Worm (Caenorhabditis elegans): ENCODE measurements around the gene Y38C1AA.1.

Y38C1AA.1 gene

DNA sequence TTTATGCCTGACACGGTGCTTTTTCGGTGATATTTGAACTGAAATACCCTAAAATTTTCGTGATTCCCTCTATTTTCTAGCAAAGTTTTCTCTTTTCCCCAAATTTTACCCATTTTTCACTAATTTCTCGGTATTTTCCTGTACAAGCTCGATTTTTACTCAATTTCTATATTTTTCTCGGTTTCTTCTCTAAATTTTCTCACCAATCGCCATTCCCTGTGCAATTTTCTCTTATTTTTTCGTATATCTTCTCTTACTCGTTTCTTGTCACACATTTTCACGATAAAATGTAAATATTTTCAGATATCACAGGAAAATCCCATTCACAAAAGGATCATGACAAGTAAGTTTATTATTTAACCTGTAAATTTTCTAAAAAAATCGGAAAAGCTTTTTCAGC lies 13.5 kb upstream of the Y38C1AA.1 start, which contains the start of gene csn-3:
TSS of gene csn-3 (plus strand) at position 301 of the 400 bp plus-strand sequence.
- no peak for TF ChIP-seq unc-62 (GFP tag; optimal IDR thresholded peaks at IDR 0.05)

DNA sequence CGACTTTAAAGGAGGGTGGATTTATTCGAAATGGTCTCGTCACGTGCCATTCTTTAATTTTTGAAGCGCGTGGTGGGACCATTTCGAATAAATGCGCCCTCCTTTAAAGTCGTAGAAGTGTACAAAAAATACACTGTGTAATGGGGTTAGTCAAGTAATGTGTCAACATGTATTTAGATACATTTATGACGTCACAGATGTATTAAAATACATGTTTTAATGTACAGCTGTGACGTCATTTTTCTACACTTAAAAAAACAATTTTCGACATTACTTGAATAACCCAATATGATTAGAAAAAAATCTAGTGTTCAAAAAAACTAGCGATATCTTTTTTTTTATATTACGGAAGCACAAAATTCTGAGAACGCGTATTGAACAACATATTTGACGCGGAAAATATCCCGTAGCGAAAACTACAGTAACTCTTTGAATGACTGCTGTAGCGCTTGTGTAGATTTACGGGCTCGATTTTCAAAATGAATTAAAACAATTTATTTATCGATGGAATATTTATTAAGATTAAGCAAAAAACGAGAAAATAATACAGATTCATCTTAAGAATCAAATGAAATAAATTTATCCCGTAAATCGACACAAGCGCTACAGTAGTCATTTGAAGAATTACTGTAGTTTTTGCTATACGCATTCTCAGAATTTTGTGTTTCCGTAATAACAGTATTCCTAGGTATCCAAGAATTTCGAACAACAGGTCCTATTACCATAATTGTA lies 4.9 kb upstream of the Y38C1AA.1 start, which contains the start of gene gfrp-1:
TSS of gene gfrp-1 (plus strand) at position 682 of the 732 bp plus-strand sequence.
- TF ChIP-seq unc-62 (GFP tag; optimal IDR thresholded peaks at IDR 0.05): no peak

DNA sequence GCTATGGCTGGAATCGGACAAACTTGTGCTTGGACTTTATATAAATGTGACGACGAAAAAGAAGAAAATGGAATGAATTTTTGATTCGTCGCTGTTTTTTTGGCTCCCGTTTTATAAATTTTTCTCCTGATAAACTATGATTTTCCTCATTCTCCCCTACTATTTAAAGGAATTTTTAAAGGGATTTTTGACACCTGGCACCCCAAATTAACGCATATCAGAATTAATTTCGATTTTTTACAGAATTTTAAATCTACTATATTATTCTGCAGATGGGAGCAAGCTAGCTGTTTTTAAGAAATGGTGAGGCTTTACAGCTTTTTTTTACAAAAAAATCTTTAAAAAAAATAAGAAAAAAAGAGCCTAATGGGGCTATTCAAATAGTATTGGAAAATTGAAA lies 3.0 kb upstream of the Y38C1AA.1 start, which contains the start of gene coa-1:
TSS of gene coa-1 (plus strand) at position 301 of the 400 bp plus-strand sequence.
- TF ChIP-seq unc-62 (GFP tag; optimal IDR thresholded peaks at IDR 0.05): no peak

DNA sequence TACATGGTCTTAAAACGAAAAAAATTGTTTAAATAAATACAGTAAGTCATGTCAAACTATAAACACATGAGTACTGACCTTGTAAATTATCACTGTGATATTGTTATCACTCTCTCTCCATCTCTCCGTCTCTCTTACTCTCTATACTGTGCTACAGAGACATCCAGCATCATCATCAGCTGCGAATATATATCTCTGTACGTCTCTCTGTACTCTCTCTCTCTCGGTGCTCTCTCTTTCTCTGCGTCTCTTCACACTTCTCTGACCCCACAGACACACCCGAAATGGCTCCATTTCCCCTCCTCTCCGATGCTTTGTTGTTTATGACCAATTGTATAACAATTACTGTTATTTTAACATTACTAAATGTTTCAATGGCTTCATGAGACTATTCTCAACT lies 2.6 kb downstream of the Y38C1AA.1 start:
- TF ChIP-seq unc-62 (GFP tag; optimal IDR thresholded peaks at IDR 0.05): no peak

- TF ChIP-seq unc-62 (GFP tag; optimal IDR thresholded peaks at IDR 0.05): no peak
Measured at ce11 chrIV:218252-218651, 10.3 kb downstream of the Y38C1AA.1 start, which contains the start of gene prdx-6. Gene prdx-6, plus strand, starts transcription at chrIV:218552.

- TF ChIP-seq unc-62 (GFP tag; optimal IDR thresholded peaks at IDR 0.05): no peak
Measured at ce11 chrIV:231673-232072, 23.7 kb downstream of the Y38C1AA.1 start, which contains the start of gene gtf-2H1. Gene gtf-2H1, minus strand, starts transcription at chrIV:231773.

DNA sequence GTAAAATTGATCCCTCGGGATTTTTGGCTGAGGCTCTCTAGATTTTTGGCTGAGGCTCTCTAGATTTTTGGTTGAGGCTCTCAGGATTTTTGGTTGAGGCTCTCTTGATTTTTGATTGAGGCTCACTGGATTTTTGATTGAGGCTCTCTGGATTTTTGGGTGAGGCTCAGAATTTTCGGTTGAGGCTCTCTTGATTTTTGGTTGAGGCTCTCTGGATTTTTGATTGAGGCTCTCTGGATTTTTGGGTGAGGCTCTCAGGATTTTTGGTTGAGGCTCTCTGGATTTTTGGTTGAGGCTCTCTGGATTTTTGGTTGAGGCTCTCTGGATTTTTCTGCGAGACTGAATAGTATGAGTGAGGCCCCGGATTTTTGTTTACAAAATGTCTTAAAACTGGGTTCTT lies 28.2 kb downstream of the Y38C1AA.1 start:
- no peak for TF ChIP-seq unc-62 (GFP tag; optimal IDR thresholded peaks at IDR 0.05)

DNA sequence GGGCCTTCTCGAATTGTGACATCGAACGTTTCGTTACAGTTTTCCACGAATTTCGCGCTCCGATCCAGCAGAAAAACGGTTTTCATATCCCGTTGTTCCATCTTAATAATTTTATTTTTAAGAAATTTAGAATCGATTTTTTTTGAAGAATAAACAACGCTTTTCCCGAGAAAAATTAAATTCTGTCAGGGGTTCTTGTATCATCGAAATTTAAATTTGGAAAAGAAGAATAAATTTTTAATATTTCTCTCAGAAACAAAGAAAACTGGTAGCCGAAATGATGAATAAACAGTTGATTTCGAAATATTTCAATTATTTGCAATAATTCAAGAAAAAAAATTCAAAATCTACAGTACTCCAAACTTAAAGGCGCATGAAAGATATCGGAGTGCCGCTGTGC lies 29.4 kb downstream of the Y38C1AA.1 start, which contains the start of gene ints-13:
TSS of gene ints-13 (minus strand) at position 101 of the 400 bp plus-strand sequence.
- TF ChIP-seq unc-62 (GFP tag; optimal IDR thresholded peaks at IDR 0.05): no peak

- no peak for TF ChIP-seq unc-62 (GFP tag; optimal IDR thresholded peaks at IDR 0.05)
Measured at ce11 chrIV:240257-240754, 32.3 kb downstream of the Y38C1AA.1 start, which contains the start of the genes fnta-1 and cogc-8. Gene fnta-1, minus strand, starts transcription at chrIV:240307. Gene cogc-8, plus strand, starts transcription at chrIV:240451.

DNA sequence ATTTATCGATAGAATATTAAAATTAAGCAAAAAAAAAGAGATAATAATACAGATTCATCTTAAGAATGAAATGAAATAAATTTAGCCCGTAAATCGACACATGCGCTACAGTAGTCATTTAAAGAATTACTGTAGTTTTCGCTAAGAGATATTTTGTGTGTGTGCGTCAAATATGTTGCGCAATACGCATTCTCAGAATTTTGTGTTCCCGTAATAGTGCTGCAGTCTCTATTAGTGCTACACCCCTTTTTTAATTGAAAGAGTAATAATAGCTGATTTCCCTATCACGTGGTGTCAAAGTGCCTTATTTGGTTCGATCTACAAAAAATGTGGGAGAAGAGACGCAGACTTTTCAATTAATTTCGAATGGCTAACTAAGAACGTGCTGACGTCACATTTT lies 36.3 kb downstream of the Y38C1AA.1 start:
- TF ChIP-seq unc-62 (GFP tag; optimal IDR thresholded peaks at IDR 0.05): no peak

DNA sequence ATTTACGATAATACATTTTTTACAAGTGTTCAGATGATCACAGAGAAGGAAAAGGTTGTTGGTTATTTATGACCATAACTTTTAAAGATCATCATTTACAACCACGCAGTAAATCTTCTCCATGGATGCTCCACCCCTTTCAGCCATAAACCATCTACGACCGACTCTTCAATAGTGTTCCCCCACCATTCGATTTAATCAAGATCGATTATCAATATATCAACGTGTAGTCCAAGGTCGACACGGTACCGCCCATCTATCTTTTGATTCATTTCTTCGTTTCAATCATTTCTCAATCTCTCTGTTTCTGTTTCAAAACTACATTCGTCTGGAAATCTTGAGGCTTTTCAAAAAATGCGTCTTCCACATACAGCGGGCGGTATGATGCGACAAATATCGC lies 36.9 kb downstream of the Y38C1AA.1 start, which contains the start of gene aass-1:
TSS of gene aass-1 (plus strand) at position 301 of the 400 bp plus-strand sequence.
- TF ChIP-seq unc-62 (GFP tag; optimal IDR thresholded peaks at IDR 0.05): no peak

DNA sequence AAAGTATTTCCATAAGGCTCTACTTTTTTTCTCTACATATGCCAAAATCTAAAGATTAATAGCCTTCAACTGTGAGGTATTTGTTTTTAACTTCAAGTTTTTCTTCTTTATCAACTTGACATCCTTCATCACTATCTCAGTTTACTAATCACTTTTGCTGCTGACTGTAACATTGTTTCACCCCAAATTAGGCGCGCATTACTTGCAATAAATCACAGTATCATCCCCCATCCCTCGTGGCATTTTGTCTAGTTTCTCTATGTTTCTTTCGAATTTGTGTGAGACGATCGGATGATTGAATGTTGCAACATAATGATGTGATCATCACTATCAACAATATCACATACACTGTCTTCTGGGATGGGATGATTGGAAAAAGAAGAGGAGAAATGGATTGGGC lies 39.5 kb downstream of the Y38C1AA.1 start:
- no peak for TF ChIP-seq unc-62 (GFP tag; optimal IDR thresholded peaks at IDR 0.05)

- no peak for TF ChIP-seq unc-62 (GFP tag; optimal IDR thresholded peaks at IDR 0.05)
Measured at ce11 chrIV:252454-252853, 44.5 kb downstream of the Y38C1AA.1 start, which contains the start of gene grl-19. Gene grl-19, minus strand, starts transcription at chrIV:252554.

ce11 chrIV:255379-255857 lies 47.4 kb downstream of the Y38C1AA.1 start, which contains the start of gene rcat-1:
Gene rcat-1, minus strand, starts transcription at chrIV:255429.
- TF ChIP-seq unc-62 (GFP tag; optimal IDR thresholded peaks at IDR 0.05): no peak

DNA sequence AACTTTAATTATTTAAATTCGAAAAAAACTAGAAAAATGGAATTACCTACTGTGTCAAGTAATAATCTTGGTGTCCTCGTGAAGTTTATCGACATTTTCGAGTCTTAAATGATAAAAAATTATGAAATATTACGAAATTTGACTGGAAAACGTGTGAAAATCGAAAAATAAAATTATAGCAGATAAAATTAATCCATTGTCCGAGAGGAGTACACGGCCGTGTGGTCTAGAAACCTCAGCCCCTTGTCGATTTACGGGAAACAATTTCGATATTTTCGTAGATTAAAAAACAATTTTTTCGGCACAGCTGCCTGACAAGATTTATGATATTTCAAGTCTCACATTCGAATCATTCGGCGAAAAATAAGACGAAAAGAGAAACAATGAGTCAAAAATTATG lies 49.1 kb downstream of the Y38C1AA.1 start, which contains the start of gene R02D3.8:
TSS of gene R02D3.8 (minus strand) at position 109 of the 400 bp plus-strand sequence.
- TF ChIP-seq unc-62 (GFP tag; optimal IDR thresholded peaks at IDR 0.05): no peak

ce11 chrIV:258362-258761 lies 50.4 kb downstream of the Y38C1AA.1 start:
- TF ChIP-seq unc-62 (GFP tag; optimal IDR thresholded peaks at IDR 0.05): no peak
